Worm (Caenorhabditis elegans): ENCODE data around the gene hex-3.

hex-3 gene

ce11 chrIII:10855398-10855880 lies 6.4 kb downstream of the hex-3 start, which contains the start of gene Y39A1C.1 (continued):
- TF ChIP-seq aly-2 (tag; optimal IDR thresholded peaks at IDR 0.05) (no peak), nhr-237 (tag; optimal IDR thresholded peaks at IDR 0.05) (no peak), nhr-41 (GFP tag; IDR thresholded peaks at IDR 0.05) (no peak), lin-13 (GFP tag; optimal IDR thresholded peaks at IDR 0.05) (no peak), spr-1 (tag; optimal IDR thresholded peaks at IDR 0.05) (no peak), jun-1 (tag; optimal IDR thresholded peaks at IDR 0.05) (no peak), php-3 (GFP tag; IDR thresholded peaks at IDR 0.05) (no peak), ces-1 (GFP tag; optimal IDR thresholded peaks at IDR 0.05) (no peak), D1046.2 (GFP tag; IDR thresholded peaks at IDR 0.05) (no peak)

- TF ChIP-seq nhr-25 (tag; optimal IDR thresholded peaks at IDR 0.05; ENCODE audit: borderline replicate concordance, insufficient read depth) (no peak), ZK337.2 (GFP tag; IDR thresholded peaks at IDR 0.05) (peak; percentile 57; the same call in 1 of the 2 replicates), lin-29 (GFP tag; IDR thresholded peaks at IDR 0.05) (no peak), tag-97 (GFP tag; IDR thresholded peaks at IDR 0.05) (0 out of 2 replicates have a peak, but pooled peaks have one; percentile 57), hlh-30 (tag; optimal IDR thresholded peaks at IDR 0.05; ENCODE audit: insufficient read depth) (no peak), D1046.2 (GFP tag; IDR thresholded peaks at IDR 0.05) (0 out of 2 replicates have a peak, but pooled peaks have one; percentile 56), egl-27 (tag; optimal IDR thresholded peaks at IDR 0.05) (no peak), nhr-11 (tag; optimal IDR thresholded peaks at IDR 0.05) (no peak), vab-7 (GFP tag; IDR thresholded peaks at IDR 0.05) (0 out of 2 replicates have a peak, but pooled peaks have one; percentile 55), snpc-1.2 (GFP tag; IDR thresholded peaks at IDR 0.05) (no peak), hif-1 (tag; optimal IDR thresholded peaks at IDR 0.05) (peak in 1 of 2 experiments; percentile 72), nhr-48 (tag; optimal IDR thresholded peaks at IDR 0.05) (no peak), ceh-44 (GFP tag; IDR thresholded peaks at IDR 0.05) (peak; percentile 78), mdt-29 (GFP tag; IDR thresholded peaks at IDR 0.05) (0 out of 2 replicates have a peak, but pooled peaks have one; percentile 29), aly-2 (tag; optimal IDR thresholded peaks at IDR 0.05) (no peak), attf-4 (tag; optimal IDR thresholded peaks at IDR 0.05) (no peak), ces-1 (GFP tag; optimal IDR thresholded peaks at IDR 0.05) (no peak), madf-9 (GFP tag; conservative IDR thresholded peaks at IDR 0.05) (no peak), unc-130 (GFP tag; optimal IDR thresholded peaks at IDR 0.05) (peak; percentile 77), hmg-1.1 (GFP tag; IDR thresholded peaks at IDR 0.05) (0 out of 2 replicates have a peak, but pooled peaks have one; percentile 20), ZK546.5 (tag; optimal IDR thresholded peaks at IDR 0.05) (no peak), zip-2 (tag; optimal IDR thresholded peaks at IDR 0.05) (no peak), mep-1 (tag; optimal IDR thresholded peaks at IDR 0.05) (no peak), nhr-42 (GFP tag; IDR thresholded peaks at IDR 0.05) (0 out of 2 replicates have a peak, but pooled peaks have one; percentile 52), lim-7 (GFP tag; IDR thresholded peaks at IDR 0.05) (no peak), dmd-9 (GFP tag; IDR thresholded peaks at IDR 0.05) (peak; percentile 65; the same call in 1 of the 2 replicates), madf-5 (GFP tag; IDR thresholded peaks at IDR 0.05) (0 out of 4 replicates have a peak, but pooled peaks of 1 of the 2 experiments have one; percentile 35), dmd-6 (GFP tag; IDR thresholded peaks at IDR 0.05) (peak; percentile 22; the same call in 1 of the 2 replicates), nhr-10 (tag; optimal IDR thresholded peaks at IDR 0.05) (no peak), ama-1 (optimal IDR thresholded peaks at IDR 0.05) (no peak), F49E8.2 (tag; optimal IDR thresholded peaks at IDR 0.05; ENCODE audit: borderline replicate concordance) (no peak), lin-38 (GFP tag; IDR thresholded peaks at IDR 0.05) (no peak), pqm-1 (tag; optimal IDR thresholded peaks at IDR 0.05) (no peak), Y48G9A.11 (GFP tag; IDR thresholded peaks at IDR 0.05) (peak; percentile 51; the same call in 1 of the 2 replicates), sdz-12 (GFP tag; optimal IDR thresholded peaks at IDR 0.05) (no peak), mes-2 (tag; optimal IDR thresholded peaks at IDR 0.05; ENCODE audit: poor library complexity, severe bottlenecking) (peak; percentile 90)
Measured at ce11 chrIII:10856830-10857229, 7.8 kb downstream of the hex-3 start.

Data from whole organism, L4 larva.